Worm (Caenorhabditis elegans) whole organism, late embryonic: ENCODE results near the gene tftc-3.

ENCODE experiments used
- C08G9.2 ChIP-seq: sonication (generic microtip); optimal IDR thresholded peaks from 2 replicates; lab custom pipeline; 2016; ENCODE audit warnings: mild to moderate bottlenecking, missing genetic modification characterization, moderate library complexity, missing compliant biosample characterization
- C38D4.7 ChIP-seq: fragments of 200-800 bp; sonication (Bioruptor generic); optimal IDR thresholded peaks from 2 replicates; lab custom pipeline; 2018; ENCODE audit warnings: mild to moderate bottlenecking, missing genetic modification characterization, moderate library complexity, missing compliant biosample characterization
- K09A11.1 ChIP-seq: sonication (generic microtip); optimal IDR thresholded peaks from 2 replicates; lab custom pipeline; 2017; ENCODE audit warnings: antibody characterized with exemption, mild to moderate bottlenecking, missing genetic modification characterization, missing compliant biosample characterization; ENCODE audit not compliant: insufficient read depth
- T23F11.4 ChIP-seq: fragments of 200-800 bp; sonication (Bioruptor generic); optimal IDR thresholded peaks from 2 replicates; lab custom pipeline; 2018; ENCODE audit warnings: mild to moderate bottlenecking, missing genetic modification characterization, missing compliant biosample characterization
- ceh-14 ChIP-seq: sonication (generic microtip); optimal IDR thresholded peaks from 2 replicates; lab custom pipeline; 2016; ENCODE audit warnings: missing genotype, missing genetic modification characterization, missing compliant biosample characterization
- ceh-19 ChIP-seq: fragments of 200-800 bp; sonication (Bioruptor generic); optimal IDR thresholded peaks from 2 replicates; lab custom pipeline; 2018; ENCODE audit warnings: mild to moderate bottlenecking, missing genetic modification characterization, missing compliant biosample characterization
- ceh-30 ChIP-seq: fragments of 150-350 bp; optimal IDR thresholded peaks from 2 replicates; lab custom pipeline; 2014; ENCODE audit warnings: missing biosample characterization, missing genetic modification characterization
- ceh-31 ChIP-seq: sonication (generic microtip); optimal IDR thresholded peaks from 2 replicates; lab custom pipeline; 2016; ENCODE audit warnings: missing genetic modification characterization, missing compliant biosample characterization
- che-1 ChIP-seq: sonication (generic microtip); optimal IDR thresholded peaks from 2 replicates; lab custom pipeline; 2016; ENCODE audit warnings: mild to moderate bottlenecking, missing genetic modification characterization, missing compliant biosample characterization
- dmd-4 ChIP-seq: sonication (generic microtip); optimal IDR thresholded peaks from 2 replicates; lab custom pipeline; 2016; ENCODE audit warnings: borderline replicate concordance, missing genetic modification characterization, missing compliant biosample characterization
- elt-2 ChIP-seq: sonication (generic microtip); optimal IDR thresholded peaks from 2 replicates; lab custom pipeline; 2016; ENCODE audit warnings: missing genetic modification reagents, missing genetic modification characterization, missing compliant biosample characterization
- fkh-6 ChIP-seq: sonication (generic microtip); optimal IDR thresholded peaks from 2 replicates; lab custom pipeline; 2016; ENCODE audit warnings: missing genetic modification characterization, missing compliant biosample characterization
- gmeb-2 ChIP-seq: sonication (generic microtip); optimal IDR thresholded peaks from 2 replicates; lab custom pipeline; 2016; ENCODE audit warnings: missing genetic modification characterization, inconsistent platforms, missing compliant biosample characterization
- hlh-13 ChIP-seq: fragments of 200-800 bp; sonication (Bioruptor generic); optimal IDR thresholded peaks from 2 replicates; lab custom pipeline; 2018; ENCODE audit warnings: mild to moderate bottlenecking, missing genetic modification characterization, missing compliant biosample characterization
- hlh-6 ChIP-seq: sonication (generic microtip); optimal IDR thresholded peaks from 2 replicates; lab custom pipeline; 2016; ENCODE audit warnings: missing genotype, missing genetic modification characterization, missing compliant biosample characterization
- hlh-8 ChIP-seq: sonication (generic microtip); optimal IDR thresholded peaks from 2 replicates; lab custom pipeline; 2016; ENCODE audit warnings: missing genotype, missing genetic modification characterization, missing compliant biosample characterization
- lin-11 ChIP-seq: fragments of 200-800 bp; sonication (Bioruptor generic); optimal IDR thresholded peaks from 2 replicates; lab custom pipeline; 2018; ENCODE audit warnings: mild to moderate bottlenecking, missing genetic modification characterization, missing compliant biosample characterization
- madf-2 ChIP-seq: sonication (generic microtip); optimal IDR thresholded peaks from 2 replicates; lab custom pipeline; 2017; ENCODE audit warnings: missing genetic modification characterization, missing compliant biosample characterization
- npax-4 ChIP-seq: sonication (generic microtip); optimal IDR thresholded peaks from 2 replicates; lab custom pipeline; 2016; ENCODE audit warnings: missing genetic modification characterization, missing compliant biosample characterization
- pag-3 ChIP-seq: sonication (generic microtip); optimal IDR thresholded peaks from 2 replicates; lab custom pipeline; 2016; ENCODE audit warnings: missing compliant biosample characterization, missing genetic modification characterization, borderline replicate concordance
- pax-1 ChIP-seq: fragments of 150-350 bp; optimal IDR thresholded peaks from 2 replicates; lab custom pipeline; 2014; ENCODE audit warnings: missing biosample characterization, missing genetic modification characterization
- pha-4 ChIP-seq: fragments of 150-350 bp; optimal IDR thresholded peaks from 2 replicates; lab custom pipeline; 2018; ENCODE audit warnings: missing biosample characterization, missing genetic modification reagents, missing genetic modification characterization
- pqm-1 ChIP-seq: sonication (generic microtip); optimal IDR thresholded peaks from 2 replicates; lab custom pipeline; 2016; ENCODE audit warnings: missing genetic modification characterization, missing compliant biosample characterization
- ref-2 ChIP-seq: sonication (generic microtip); optimal IDR thresholded peaks from 2 replicates; lab custom pipeline; 2016; ENCODE audit warnings: missing genetic modification characterization, missing compliant biosample characterization
- rnt-1 ChIP-seq: sonication (generic microtip); optimal IDR thresholded peaks from 2 replicates; lab custom pipeline; 2016; ENCODE audit warnings: missing genetic modification characterization, missing compliant biosample characterization
- sox-2 ChIP-seq: fragments of 200-800 bp; sonication (Bioruptor generic); IDR thresholded peaks from 2 replicates; pipeline ENCODE4 v1.3.6; 2022; ENCODE audit warnings: missing genetic modification reagents, missing genetic modification characterization, missing compliant biosample characterization
- sox-4 ChIP-seq: sonication (generic microtip); optimal IDR thresholded peaks from 2 replicates; lab custom pipeline; 2017; ENCODE audit warnings: mild to moderate bottlenecking, missing genetic modification characterization, inconsistent platforms, missing compliant biosample characterization
- tbx-2 ChIP-seq: sonication (generic microtip); optimal IDR thresholded peaks from 2 replicates; lab custom pipeline; 2016; ENCODE audit warnings: missing genetic modification characterization, missing compliant biosample characterization
- tbx-7 ChIP-seq: sonication (generic microtip); optimal IDR thresholded peaks from 2 replicates; lab custom pipeline; 2016; ENCODE audit warnings: missing genotype, missing genetic modification characterization, missing compliant biosample characterization
- ttx-3 ChIP-seq: sonication (generic microtip); optimal IDR thresholded peaks from 2 replicates; lab custom pipeline; 2016; ENCODE audit warnings: missing genetic modification reagents, missing genetic modification characterization, missing compliant biosample characterization
- unc-3 ChIP-seq, 2 experiments: fragments of 200-800 bp in 1 of 2; sonication (Bioruptor generic) in 1 of 2; sonication (generic microtip) in 1 of 2; conservative IDR thresholded peaks in 1 of 2; optimal IDR thresholded peaks in 1 of 2; 2 replicates each; pipeline versions ENCODE4 v1.3.6 to Lab custom; 2016 to 2022; ENCODE audit warnings: missing compliant biosample characterization in 2 of 2, missing genetic modification characterization in 2 of 2, missing genetic modification reagents in 1 of 2
- unc-55 ChIP-seq: sonication (generic microtip); optimal IDR thresholded peaks from 2 replicates; lab custom pipeline; 2017; ENCODE audit warnings: missing biosample characterization, missing genetic modification reagents, missing genetic modification characterization
- unc-86 ChIP-seq: sonication (generic microtip); optimal IDR thresholded peaks from 2 replicates; lab custom pipeline; 2016; ENCODE audit warnings: missing genetic modification characterization, missing compliant biosample characterization

Gene tftc-3

DNA sequence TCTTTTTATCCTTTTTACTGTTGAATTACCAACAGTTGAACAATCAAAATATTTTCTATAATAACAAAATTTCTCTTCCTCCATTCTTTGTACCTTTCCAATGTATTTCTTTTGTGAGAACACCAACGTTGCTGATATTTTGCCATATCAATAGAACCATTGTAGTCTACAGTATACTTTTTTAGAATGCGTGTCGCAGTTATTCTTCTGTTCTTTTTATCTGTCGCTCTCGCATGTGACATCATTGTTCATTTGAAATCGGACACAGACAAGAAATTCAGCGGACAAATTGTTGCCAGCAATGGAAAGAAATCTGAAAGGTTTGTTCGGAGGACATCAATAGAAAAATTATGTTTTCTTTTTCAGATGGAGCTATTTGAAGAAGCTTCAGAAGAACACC is 8.2 kb downstream of the tftc-3 start, which contains the start of gene ZK856.7:
Gene ZK856.7 (plus strand): TSS at position 186 of the 400 bp plus-strand sequence.
- TF ChIP-seq sox-2 (GFP tag; lab: Robert Waterston, UW): no peak
- no peak for TF ChIP-seq unc-55 (GFP tag; lab: Kevin White, UChicago)
- TF ChIP-seq che-1 (tag; lab: Kevin White, UChicago): no peak
- TF ChIP-seq tbx-2 (tag; lab: Kevin White, UChicago): no peak
- TF ChIP-seq C38D4.7 (GFP tag; lab: Kevin White, UChicago): no peak

DNA sequence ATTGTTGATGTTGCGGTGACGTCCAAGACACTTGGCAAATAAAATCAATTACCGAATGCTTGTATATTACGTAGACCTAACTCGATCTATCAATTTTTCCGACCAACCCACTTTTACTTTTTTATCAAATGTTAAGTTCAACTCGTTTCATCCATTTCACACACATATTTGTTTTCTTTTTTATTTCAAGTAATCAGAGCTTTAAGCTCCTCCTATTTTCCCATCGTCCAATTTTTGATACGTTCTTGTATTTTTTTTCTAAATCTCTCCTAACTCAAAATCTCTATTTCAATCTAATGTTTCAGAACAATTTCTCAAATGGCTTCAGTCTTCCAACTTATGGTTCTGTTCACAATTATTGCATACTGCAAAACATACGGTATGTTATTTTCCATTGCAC is 11.8 kb downstream of the tftc-3 start, which contains the start of gene ZK856.6:
Gene ZK856.6 (plus strand): TSS at position 301 of the 400 bp plus-strand sequence.
- no peak for TF ChIP-seq gmeb-2
- TF ChIP-seq rnt-1 (tag; lab: Kevin White, UChicago): no peak
- TF ChIP-seq T23F11.4 (GFP tag; lab: Kevin White, UChicago): no peak
- TF ChIP-seq elt-2 (tag; lab: Kevin White, UChicago): no peak
- no peak for TF ChIP-seq madf-2 (tag; lab: Kevin White, UChicago)
- no peak for TF ChIP-seq hlh-6 (tag; lab: Kevin White, UChicago)
- TF ChIP-seq pag-3 (tag; lab: Kevin White, UChicago): no peak
- TF ChIP-seq tbx-7: no peak
- TF ChIP-seq ceh-31 (tag; lab: Kevin White, UChicago): no peak
- TF ChIP-seq hlh-13: no peak
- TF ChIP-seq pqm-1 (tag; lab: Kevin White, UChicago): no peak
- TF ChIP-seq ttx-3: no peak
- no peak for TF ChIP-seq unc-86 (tag; lab: Kevin White, UChicago)
- TF ChIP-seq ceh-14 (tag; lab: Kevin White, UChicago): no peak
- no peak for TF ChIP-seq ref-2 (tag; lab: Kevin White, UChicago)
- no peak for TF ChIP-seq lin-11 (tag; lab: Kevin White, UChicago)
- no peak for TF ChIP-seq unc-3 (GFP tag; conservative IDR thresholded peaks at IDR 0.05; lab: Robert Waterston, UW)
- no peak for TF ChIP-seq unc-3 (tag; optimal IDR thresholded peaks at IDR 0.05; lab: Kevin White, UChicago)
- TF ChIP-seq npax-4 (tag; lab: Kevin White, UChicago): no peak

DNA sequence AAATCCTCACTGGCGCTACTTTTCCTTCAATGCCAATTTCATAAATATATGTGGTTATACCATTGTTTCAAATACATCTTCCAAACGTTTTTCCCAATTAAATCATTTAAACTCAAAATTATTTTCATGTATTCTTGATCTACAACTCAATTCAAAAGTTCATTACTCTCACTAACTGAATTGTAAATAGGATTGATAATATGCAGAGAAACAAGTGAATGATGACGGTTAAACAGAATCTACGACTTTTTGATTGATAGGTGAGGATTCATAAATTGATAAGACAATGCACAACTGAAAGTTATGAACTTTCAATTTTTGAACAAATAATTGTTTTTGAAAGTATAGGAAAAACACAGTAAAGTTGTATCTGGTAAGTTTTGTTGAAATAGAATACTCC is 18.9 kb downstream of the tftc-3 start:
- no peak for TF ChIP-seq tbx-2 (tag; lab: Kevin White, UChicago)
- TF ChIP-seq T23F11.4 (GFP tag; lab: Kevin White, UChicago): no peak
- no peak for TF ChIP-seq C08G9.2 (tag; lab: Kevin White, UChicago)
- TF ChIP-seq dmd-4: no peak
- no peak for TF ChIP-seq fkh-6 (tag; lab: Kevin White, UChicago)
- no peak for TF ChIP-seq unc-3 (GFP tag; conservative IDR thresholded peaks at IDR 0.05; lab: Robert Waterston, UW)
- TF ChIP-seq unc-3 (tag; optimal IDR thresholded peaks at IDR 0.05; lab: Kevin White, UChicago): no peak
- TF ChIP-seq ceh-30 (tag; lab: Kevin White, UChicago): no peak
- TF ChIP-seq C38D4.7 (GFP tag; lab: Kevin White, UChicago): no peak
- no peak for TF ChIP-seq hlh-8 (tag; lab: Kevin White, UChicago)
- TF ChIP-seq sox-4 (tag; lab: Kevin White, UChicago): no peak
- TF ChIP-seq unc-55 (GFP tag; lab: Kevin White, UChicago): no peak
- TF ChIP-seq pqm-1 (tag; lab: Kevin White, UChicago): no peak
- TF ChIP-seq pha-4 (tag; lab: Kevin White, UChicago): no peak
- TF ChIP-seq ceh-19: no peak

DNA sequence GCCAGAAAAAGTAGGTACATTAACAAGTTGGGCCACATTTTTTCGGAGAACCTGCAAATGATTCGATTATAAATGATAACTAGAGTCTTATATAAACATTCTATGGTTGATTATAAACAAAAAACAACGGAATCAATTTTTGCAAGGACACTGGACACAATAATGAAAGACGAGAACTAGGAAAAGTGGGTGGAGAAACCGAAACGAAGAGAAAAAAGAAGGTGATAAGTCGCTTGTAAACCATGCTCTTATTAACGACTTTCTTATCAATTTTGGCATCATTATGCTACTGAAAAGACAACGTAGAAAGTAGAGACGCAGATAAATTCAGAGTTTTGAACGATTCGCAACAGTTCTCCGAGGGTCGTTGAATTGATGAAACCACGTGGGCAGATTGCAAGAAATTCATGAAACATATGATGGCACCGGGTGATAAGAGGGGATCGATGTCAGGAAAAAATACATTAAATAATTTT is 20.0 kb downstream of the tftc-3 start, which contains the start of gene ZK856.5:
Gene ZK856.5 (minus strand): TSS at position 51 of the 476 bp plus-strand sequence.
- peak; percentile 44 for TF ChIP-seq elt-2 (tag; lab: Kevin White, UChicago)
- no peak for TF ChIP-seq pax-1 (tag; lab: Kevin White, UChicago)
- TF ChIP-seq K09A11.1 (tag; lab: Kevin White, UChicago): no peak
